Fruit fly (Drosophila melanogaster) whole organism, wandering third instar larva: Measurements from ENCODE around the gene Sms.

Source experiments
- Abd-B ChIP-seq: fragments of >200 bp; optimal IDR thresholded peaks from 2 replicates; lab custom pipeline; 2017; ENCODE audit warnings: missing biosample characterization, missing genetic modification characterization
- CG32264 ChIP-seq: fragments of 200-800 bp; sonication (Bioruptor generic); optimal IDR thresholded peaks from 2 replicates; lab custom pipeline; 2016; ENCODE audit warnings: missing biosample characterization, missing genetic modification characterization
- CG9705 ChIP-seq: fragments of 200-800 bp; sonication (Bioruptor generic); optimal IDR thresholded peaks from 2 replicates; lab custom pipeline; 2018; ENCODE audit warnings: missing biosample characterization, mild to moderate bottlenecking, missing genetic modification characterization
- CrebA ChIP-seq: fragments of 200-800 bp; sonication (Bioruptor generic); optimal IDR thresholded peaks from 2 replicates; lab custom pipeline; 2016; ENCODE audit warnings: missing biosample characterization, mild to moderate bottlenecking, missing genetic modification characterization, borderline replicate concordance
- Dfd ChIP-seq: fragments of >200 bp; optimal IDR thresholded peaks from 2 replicates; lab custom pipeline; 2017; ENCODE audit warnings: missing biosample characterization, missing genetic modification characterization
- Dif ChIP-seq: fragments of 200-275, 200-300 bp; sonication (Bioruptor generic); optimal IDR thresholded peaks from 2 replicates; lab custom pipeline; 2018; ENCODE audit warnings: missing biosample characterization, missing genetic modification characterization; ENCODE audit not compliant: partially characterized antibody
- GATAd ChIP-seq: sonication (Bioruptor generic); optimal IDR thresholded peaks from 2 replicates; lab custom pipeline; 2016; ENCODE audit warnings: missing biosample characterization, missing genetic modification characterization
- HLH106 ChIP-seq: fragments of 200-800 bp; optimal IDR thresholded peaks from 3 replicates; lab custom pipeline; 2019; ENCODE audit warnings: missing biosample characterization, mild to moderate bottlenecking, missing genetic modification characterization, moderate library complexity
- Hnf4 ChIP-seq: fragments of 200-800 bp; sonication (Bioruptor generic); optimal IDR thresholded peaks from 2 replicates; lab custom pipeline; 2016; ENCODE audit warnings: missing biosample characterization, mild to moderate bottlenecking, missing genetic modification characterization
- Hr78 ChIP-seq: fragments of >200 bp; optimal IDR thresholded peaks from 2 replicates; lab custom pipeline; 2017; ENCODE audit warnings: missing biosample characterization, missing genetic modification characterization
- Hr83 ChIP-seq: fragments of 200-300 bp; sonication (Bioruptor generic); optimal IDR thresholded peaks from 2 replicates; lab custom pipeline; 2016; ENCODE audit warnings: missing biosample characterization, mild to moderate bottlenecking, missing genetic modification characterization, moderate library complexity; ENCODE audit not compliant: poor library complexity, severe bottlenecking
- Jra ChIP-seq: sonication (Bioruptor generic); optimal IDR thresholded peaks from 2 replicates; lab custom pipeline; 2016; ENCODE audit warnings: missing biosample characterization, missing genetic modification characterization
- Mio ChIP-seq: sonication (Bioruptor generic); optimal IDR thresholded peaks from 2 replicates; lab custom pipeline; 2016; ENCODE audit warnings: missing biosample characterization, missing genetic modification characterization
- Myc ChIP-seq: fragments of >200 bp; optimal IDR thresholded peaks from 2 replicates; lab custom pipeline; 2017
- N ChIP-seq: fragments of >200 bp; optimal IDR thresholded peaks from 2 replicates; lab custom pipeline; 2018; ENCODE audit warnings: missing biosample characterization, missing external identifiers, missing genetic modification characterization
- OdsH ChIP-seq: fragments of 200-800 bp; sonication (Bioruptor generic); optimal IDR thresholded peaks from 2 replicates; lab custom pipeline; 2016; ENCODE audit warnings: missing biosample characterization, mild to moderate bottlenecking, missing genetic modification characterization
- Rel ChIP-seq, 2 experiments: fragments of 200-800 bp; sonication (Bioruptor generic) in 1 of 2; optimal IDR thresholded peaks; 2 replicates in 1 of 2; 3 replicates in 1 of 2; lab custom pipeline; 2016 to 2019; ENCODE audit warnings: mild to moderate bottlenecking in 2 of 2, missing biosample characterization in 2 of 2, missing genetic modification characterization in 2 of 2, moderate library complexity in 1 of 2
- Sp1 ChIP-seq: fragments of 200-800 bp; sonication (Bioruptor generic); optimal IDR thresholded peaks from 3 replicates; lab custom pipeline; 2019; ENCODE audit warnings: missing biosample characterization, mild to moderate bottlenecking, missing genetic modification characterization, moderate library complexity
- Vsx2 ChIP-seq: fragments of 200-300, 225-300 bp; sonication (Bioruptor generic); optimal IDR thresholded peaks from 2 replicates; lab custom pipeline; 2018; ENCODE audit warnings: missing biosample characterization, missing genetic modification characterization; ENCODE audit not compliant: partially characterized antibody
- br ChIP-seq: fragments of 200-800 bp; sonication (Bioruptor generic); optimal IDR thresholded peaks from 2 replicates; lab custom pipeline; 2016; ENCODE audit warnings: missing biosample characterization, missing genetic modification characterization
- brk ChIP-seq: fragments of 200-800 bp; sonication (Bioruptor generic); optimal IDR thresholded peaks from 2 replicates; lab custom pipeline; 2016; ENCODE audit warnings: missing biosample characterization, mild to moderate bottlenecking, missing genetic modification characterization
- dl ChIP-seq, 2 experiments: fragments of 175-275, 200-275 bp in 1 of 2; fragments of 200-275 bp in 1 of 2; sonication (Bioruptor generic); optimal IDR thresholded peaks; lab custom pipeline; 2018; ENCODE audit warnings: mild to moderate bottlenecking in 2 of 2, missing biosample characterization in 2 of 2, missing genetic modification characterization in 2 of 2, moderate library complexity in 2 of 2; ENCODE audit not compliant: partially characterized antibody in 2 of 2, insufficient read depth in 1 of 2
- dmrt93B ChIP-seq: fragments of 200-800 bp; sonication (Bioruptor generic); optimal IDR thresholded peaks from 2 replicates; lab custom pipeline; 2018; ENCODE audit warnings: missing biosample characterization, mild to moderate bottlenecking, missing genetic modification characterization
- dsf ChIP-seq: sonication (Bioruptor generic); optimal IDR thresholded peaks from 2 replicates; lab custom pipeline; 2016; ENCODE audit warnings: missing biosample characterization, missing genetic modification characterization, borderline replicate concordance
- ey ChIP-seq: fragments of 200-800 bp; sonication (Bioruptor generic); optimal IDR thresholded peaks from 2 replicates; lab custom pipeline; 2016; ENCODE audit warnings: missing biosample characterization, missing genetic modification characterization
- foxo ChIP-seq, 2 experiments: fragments of 200-800 bp; sonication (Bioruptor generic); optimal IDR thresholded peaks; 2 replicates in 1 of 2; 3 replicates in 1 of 2; lab custom pipeline; 2016 to 2017; ENCODE audit warnings: missing biosample characterization in 2 of 2, missing genetic modification characterization in 2 of 2
- fru ChIP-seq: fragments of 200-800 bp; sonication (Bioruptor generic); optimal IDR thresholded peaks from 3 replicates; lab custom pipeline; 2016; ENCODE audit warnings: missing biosample characterization, mild to moderate bottlenecking, missing genetic modification characterization
- h ChIP-seq: fragments of 200-800 bp; sonication (Bioruptor generic); optimal IDR thresholded peaks from 3 replicates; lab custom pipeline; 2016; ENCODE audit warnings: missing biosample characterization, mild to moderate bottlenecking, missing genetic modification characterization
- jim ChIP-seq: fragments of 175-275, 200-325 bp; sonication (Bioruptor generic); optimal IDR thresholded peaks from 2 replicates; lab custom pipeline; 2016; ENCODE audit warnings: missing biosample characterization, mild to moderate bottlenecking, missing genetic modification characterization
- lola ChIP-seq: fragments of >200 bp; optimal IDR thresholded peaks from 2 replicates; lab custom pipeline; 2017; ENCODE audit warnings: missing biosample characterization, missing genetic modification characterization
- pan ChIP-seq: fragments of >200 bp; optimal IDR thresholded peaks from 2 replicates; lab custom pipeline; 2017
- psq ChIP-seq: fragments of 200-800 bp; sonication (Bioruptor generic); optimal IDR thresholded peaks from 3 replicates; lab custom pipeline; 2017; ENCODE audit warnings: missing biosample characterization, mild to moderate bottlenecking, missing genetic modification characterization, moderate library complexity
- rgr ChIP-seq: fragments of 200-800 bp; sonication (Bioruptor generic); optimal IDR thresholded peaks from 3 replicates; lab custom pipeline; 2016; ENCODE audit warnings: missing biosample characterization, mild to moderate bottlenecking, missing genetic modification characterization
- sage ChIP-seq: fragments of 200-800 bp; sonication (Bioruptor generic); optimal IDR thresholded peaks from 2 replicates; lab custom pipeline; 2016; ENCODE audit warnings: missing biosample characterization, mild to moderate bottlenecking, missing genetic modification characterization
- sv ChIP-seq: fragments of 200-800 bp; sonication (Bioruptor generic); optimal IDR thresholded peaks from 3 replicates; lab custom pipeline; 2016; ENCODE audit warnings: missing biosample characterization, missing genetic modification characterization
- tai ChIP-seq: sonication (Bioruptor generic); optimal IDR thresholded peaks from 2 replicates; lab custom pipeline; 2016; ENCODE audit warnings: missing biosample characterization, missing genetic modification characterization
- usp ChIP-seq: fragments of >200 bp; optimal IDR thresholded peaks from 2 replicates; lab custom pipeline; 2017; ENCODE audit warnings: missing biosample characterization, missing genetic modification characterization
- woc ChIP-seq: sonication (Bioruptor generic); optimal IDR thresholded peaks from 2 replicates; lab custom pipeline; 2016; ENCODE audit warnings: missing biosample characterization, mild to moderate bottlenecking, missing genetic modification characterization

Gene Sms

DNA sequence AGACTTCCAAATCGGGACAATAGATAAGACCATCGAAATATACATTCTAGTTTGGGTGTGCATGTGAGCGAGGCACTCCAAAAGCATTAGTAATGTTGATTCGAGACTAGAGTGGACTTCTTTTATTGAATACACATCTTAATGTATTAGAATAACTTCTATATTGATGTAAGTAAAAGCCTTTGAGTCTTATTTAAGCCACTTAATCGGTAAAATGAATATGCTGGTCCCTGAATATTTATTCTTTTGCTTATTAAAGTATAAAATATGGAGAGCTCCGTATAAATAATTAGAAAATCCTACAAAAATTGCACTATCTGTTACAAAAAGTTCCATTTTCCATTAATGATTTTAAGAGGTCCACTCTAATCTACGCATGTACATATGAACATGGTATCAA, 7.2 kb downstream of the Sms start:
- peak in 1 of 2 experiments; percentile 79 for TF ChIP-seq foxo (GFP tag; optimal IDR thresholded peaks at IDR 0.05; lab: Kevin White, UChicago)
- peak; percentile 81 for TF ChIP-seq rgr (GFP tag; lab: Kevin White, UChicago)
- peak; percentile 83 for TF ChIP-seq h (GFP tag; lab: Kevin White, UChicago)
- TF ChIP-seq HLH106 (tag; lab: Kevin White, UChicago): peak; percentile 77
- no peak for TF ChIP-seq sv (GFP tag; lab: Kevin White, UChicago)
- TF ChIP-seq ey (GFP tag; lab: Kevin White, UChicago): peak; percentile 78
- peak; percentile 49 for TF ChIP-seq psq (GFP tag; lab: Kevin White, UChicago)
- TF ChIP-seq brk (GFP tag; lab: Kevin White, UChicago): peak; percentile 63
- TF ChIP-seq jim: no peak
- peak; percentile 42 for TF ChIP-seq Hnf4
- no peak for TF ChIP-seq Dfd
- TF ChIP-seq Sp1 (GFP tag; lab: Kevin White, UChicago): peak; percentile 76
- no peak for TF ChIP-seq Rel (GFP tag; optimal IDR thresholded peaks at IDR 0.05; lab: Kevin White, UChicago)
- TF ChIP-seq Rel (tag; optimal IDR thresholded peaks at IDR 0.05; lab: Kevin White, UChicago): peak; percentile 5
- peak; percentile 36 for TF ChIP-seq Jra (GFP tag; lab: Kevin White, UChicago)
- peak; percentile 78 for TF ChIP-seq OdsH (GFP tag; lab: Kevin White, UChicago)
- TF ChIP-seq fru (GFP tag; lab: Kevin White, UChicago): peak; percentile 76
- peak; percentile 65 for TF ChIP-seq br
- TF ChIP-seq N (GFP tag; lab: Kevin White, UChicago): no peak

DNA sequence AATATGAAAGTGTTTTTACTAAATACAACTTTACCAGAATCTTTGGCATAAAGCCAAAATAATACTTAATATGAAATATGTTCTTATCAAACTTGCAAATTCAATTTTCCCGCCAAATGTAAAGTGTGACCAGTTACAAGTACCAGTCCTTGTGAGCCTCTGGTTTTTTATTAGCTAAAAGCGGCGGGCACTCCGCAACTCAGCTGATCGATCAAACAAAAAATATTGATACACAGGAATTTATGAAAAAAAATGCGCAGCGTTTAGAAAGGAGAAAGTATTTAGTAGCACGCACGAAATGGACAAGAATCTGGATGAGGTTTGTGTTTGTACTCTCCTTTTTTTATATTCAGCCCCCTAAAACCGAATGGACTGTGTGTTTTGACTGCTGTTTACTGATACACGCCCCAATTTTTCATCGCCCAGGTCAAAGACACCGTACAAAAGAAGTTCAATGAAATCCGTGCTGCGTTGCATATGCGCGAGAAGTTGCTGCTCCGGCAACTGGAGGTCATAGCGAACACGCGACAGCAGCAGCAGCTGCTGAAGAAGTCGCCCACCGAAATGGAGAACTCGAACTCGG, 9.6 kb downstream of the Sms start, which contains the start of gene CG32100:
TSS of gene CG32100 (plus strand) at position 197 of the 583 bp plus-strand sequence.
- no peak for TF ChIP-seq lola
- TF ChIP-seq Hr83 (GFP tag; lab: Kevin White, UChicago): peak; percentile 26

DNA sequence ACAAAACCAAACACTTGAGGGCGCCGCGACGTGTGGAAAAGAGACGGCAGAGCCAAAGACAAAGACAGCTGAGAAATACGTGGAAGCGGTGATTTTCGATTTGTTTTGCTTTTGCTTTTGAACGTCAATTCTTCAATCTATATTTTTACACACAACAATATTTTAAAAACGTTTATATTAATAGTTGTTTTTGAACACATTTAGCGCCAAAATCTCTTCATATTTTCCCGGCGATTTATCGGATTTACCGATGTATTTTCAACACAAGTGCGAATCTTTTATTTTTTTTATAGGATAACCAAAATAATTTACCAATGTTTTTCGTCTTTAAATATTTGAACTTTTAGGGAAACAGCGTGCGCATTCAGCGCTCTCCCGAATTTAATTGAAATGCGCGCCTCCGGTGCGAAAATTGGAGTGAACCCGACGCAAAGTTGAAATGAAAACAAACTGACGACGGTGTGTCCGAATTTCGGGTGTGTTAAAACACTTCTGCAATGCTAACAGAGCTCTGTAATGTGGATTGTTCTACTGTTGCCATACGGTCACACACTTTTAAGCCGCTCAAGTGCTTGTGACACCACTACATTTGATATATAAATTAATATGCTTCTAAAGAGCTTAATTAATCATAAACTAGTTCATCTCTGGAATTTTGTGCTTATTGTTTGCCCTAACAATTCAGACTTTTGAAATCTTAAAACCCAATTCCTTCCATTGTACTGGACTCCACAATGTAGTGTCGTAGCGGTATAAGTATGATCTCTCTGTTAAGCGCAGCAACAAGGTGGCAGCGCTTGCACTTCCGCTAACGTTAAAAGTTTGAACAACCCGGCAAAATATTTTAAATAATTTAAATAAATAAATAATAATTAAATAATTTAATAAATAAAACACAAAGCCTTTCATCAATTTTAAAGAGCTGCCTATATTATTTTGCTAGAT, 10.4 kb downstream of the Sms start, which contains the start of gene app:
TSS of gene app (minus strand) at position 499 of the 945 bp plus-strand sequence.
- no peak for TF ChIP-seq dsf
- TF ChIP-seq CG32264 (GFP tag; lab: Kevin White, UChicago): peak; percentile 65
- TF ChIP-seq HLH106 (tag; lab: Kevin White, UChicago): peak; percentile 94
- TF ChIP-seq rgr (GFP tag; lab: Kevin White, UChicago): peak; percentile 93
- no peak for TF ChIP-seq dl (GFP tag; optimal IDR thresholded peaks at IDR 0.05; lab: Kevin White, UChicago; ENCODE audit: insufficient read depth in 1 of 2, partially characterized antibody in 2 of 2)
- TF ChIP-seq ey (GFP tag; lab: Kevin White, UChicago): peak; percentile 86
- TF ChIP-seq br: peak; percentile 90
- no peak for TF ChIP-seq Dfd
- TF ChIP-seq usp (GFP tag; lab: Kevin White, UChicago): no peak
- TF ChIP-seq jim: no peak
- TF ChIP-seq foxo (GFP tag; optimal IDR thresholded peaks at IDR 0.05; lab: Kevin White, UChicago): peak; percentile 31 to 90
- TF ChIP-seq h (GFP tag; lab: Kevin White, UChicago): peak; percentile 86
- peak; percentile 82 for TF ChIP-seq fru (GFP tag; lab: Kevin White, UChicago)
- no peak for TF ChIP-seq N (GFP tag; lab: Kevin White, UChicago)
- TF ChIP-seq pan (lab: Kevin White, UChicago): no peak
- TF ChIP-seq Hnf4: peak; percentile 65
- TF ChIP-seq OdsH (GFP tag; lab: Kevin White, UChicago): peak; percentile 75
- no peak for TF ChIP-seq Jra (GFP tag; lab: Kevin White, UChicago)
- no peak for TF ChIP-seq lola
- TF ChIP-seq tai (GFP tag; lab: Kevin White, UChicago): no peak
- TF ChIP-seq brk (GFP tag; lab: Kevin White, UChicago): no peak
- TF ChIP-seq Sp1 (GFP tag; lab: Kevin White, UChicago): peak; percentile 91
- TF ChIP-seq GATAd (GFP tag; lab: Kevin White, UChicago): no peak
- peak; percentile 93 for TF ChIP-seq dmrt93B (GFP tag; lab: Kevin White, UChicago)
- peak; percentile 40 for TF ChIP-seq Rel (GFP tag; optimal IDR thresholded peaks at IDR 0.05; lab: Kevin White, UChicago)
- peak; percentile 63 for TF ChIP-seq Rel (tag; optimal IDR thresholded peaks at IDR 0.05; lab: Kevin White, UChicago)
- no peak for TF ChIP-seq CrebA (GFP tag; lab: Kevin White, UChicago)
- peak; percentile 91 for TF ChIP-seq CG9705 (GFP tag; lab: Kevin White, UChicago)
- peak; percentile 69 for TF ChIP-seq Hr83 (GFP tag; lab: Kevin White, UChicago)
- no peak for TF ChIP-seq Vsx2
- no peak for TF ChIP-seq Abd-B (GFP tag; lab: Kevin White, UChicago)
- TF ChIP-seq sage (GFP tag; lab: Kevin White, UChicago): peak; percentile 81
- TF ChIP-seq Dif (GFP tag; lab: Kevin White, UChicago): peak; percentile 58
- TF ChIP-seq psq (GFP tag; lab: Kevin White, UChicago): peak; percentile 68
- peak; percentile 58 for TF ChIP-seq woc
- TF ChIP-seq sv (GFP tag; lab: Kevin White, UChicago): peak; percentile 58
- TF ChIP-seq Myc (lab: Kevin White, UChicago): no peak
- TF ChIP-seq Mio (GFP tag; lab: Kevin White, UChicago): peak; percentile 51
- no peak for TF ChIP-seq Hr78 (GFP tag; lab: Kevin White, UChicago)
